Fruit fly (Drosophila melanogaster): ENCODE results near the gene side-VII.

DNA sequence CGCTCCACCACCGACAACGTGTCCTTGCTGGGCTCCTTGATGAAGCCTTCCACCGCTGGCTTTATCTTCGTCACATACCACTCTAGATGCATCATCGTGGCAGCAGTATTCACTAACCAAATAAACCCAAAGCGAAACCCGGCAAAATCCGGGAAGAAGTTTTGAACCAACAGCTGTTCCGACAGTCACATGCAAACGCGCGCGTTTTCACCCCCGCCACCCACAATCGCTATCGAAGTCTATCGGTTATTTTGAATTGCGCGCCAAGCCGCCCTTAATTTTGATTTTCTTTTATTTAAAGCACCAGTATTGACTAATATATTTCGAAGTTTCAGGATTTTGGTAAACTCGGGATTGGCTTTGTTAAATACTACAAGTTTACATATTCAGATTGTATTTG is 14.7 kb upstream of the side-VII start, which contains the start of gene Tti1:
- TF ChIP-seq CG14655 (GFP tag; optimal IDR thresholded peaks at IDR 0.05) = no peak
- TF ChIP-seq CG34367 (tag; optimal IDR thresholded peaks at IDR 0.05) = no peak

Data from whole organism, pupa.